Fruit fly (Drosophila melanogaster): ENCODE measurements around the gene Sr-CIV.

Gene Sr-CIV

dm6 chr2L:3534227-3534842 is 10.5 kb upstream of the Sr-CIV start (continued):
- TF ChIP-seq Dfd (GFP tag; optimal IDR thresholded peaks at IDR 0.05) (no peak), CG17359 (tag; optimal IDR thresholded peaks at IDR 0.05) (peak; percentile 64), CG5245 (GFP tag; optimal IDR thresholded peaks at IDR 0.05) (peak; percentile 29), dimm (GFP tag; IDR thresholded peaks at IDR 0.05) (no peak), knrl (GFP tag; IDR thresholded peaks at IDR 0.05; ENCODE audit: partially characterized antibody) (no peak), Xrp1 (GFP tag; IDR thresholded peaks at IDR 0.05) (peak; percentile 74), Mrtf (GFP tag; IDR thresholded peaks at IDR 0.05) (0 out of 3 replicates have a peak, but pooled peaks have one; percentile 15), stwl (tag; optimal IDR thresholded peaks at IDR 0.05) (no peak), ac (GFP tag; optimal IDR thresholded peaks at IDR 0.05) (no peak), ato (GFP tag; IDR thresholded peaks at IDR 0.05; ENCODE audit: partially characterized antibody) (no peak), CG32532 (GFP tag; IDR thresholded peaks at IDR 0.05) (peak; percentile 37; the same call in 1 of the 2 replicates), stc (GFP tag; IDR thresholded peaks at IDR 0.05) (peak; percentile 48; the same call in 1 of the 2 replicates), CG16813 (GFP tag; IDR thresholded peaks at IDR 0.05; ENCODE audit: partially characterized antibody) (no peak), Sry-δ (GFP tag; optimal IDR thresholded peaks at IDR 0.05) (no peak), ftz-f1 (GFP tag; optimal IDR thresholded peaks at IDR 0.05) (no peak), PHDP (tag; optimal IDR thresholded peaks at IDR 0.05) (peak; percentile 65), lmd (GFP tag; IDR thresholded peaks at IDR 0.05) (peak; percentile 66), NC2α (GFP tag; optimal IDR thresholded peaks at IDR 0.05) (no peak), Sox100B (GFP tag; optimal IDR thresholded peaks at IDR 0.05) (peak; percentile 51), CG15696 (tag; optimal IDR thresholded peaks at IDR 0.05) (peak; percentile 2), CG30020 (tag; optimal IDR thresholded peaks at IDR 0.05) (no peak), MESR4 (GFP tag; optimal IDR thresholded peaks at IDR 0.05) (no peak), run (tag; optimal IDR thresholded peaks at IDR 0.05) (no peak), Side (GFP tag; optimal IDR thresholded peaks at IDR 0.05) (peak; percentile 29), CG8089 (GFP tag; optimal IDR thresholded peaks at IDR 0.05) (peak; percentile 2), E2f2 (GFP tag; IDR thresholded peaks at IDR 0.05) (no peak; the same call in 1 of the 2 replicates), CG12659 (GFP tag; optimal IDR thresholded peaks at IDR 0.05) (peak; percentile 24), tll (GFP tag; optimal IDR thresholded peaks at IDR 0.05) (no peak), CG13123 (GFP tag; optimal IDR thresholded peaks at IDR 0.05) (peak; percentile 23), CG2875 (GFP tag; optimal IDR thresholded peaks at IDR 0.05) (no peak), CG17385 (GFP tag; optimal IDR thresholded peaks at IDR 0.05) (peak; percentile 46), kah (GFP tag; optimal IDR thresholded peaks at IDR 0.05) (peak; percentile 29), pita (GFP tag; optimal IDR thresholded peaks at IDR 0.05) (no peak), CG6765 (GFP tag; optimal IDR thresholded peaks at IDR 0.05) (no peak), zfh2 (GFP tag; optimal IDR thresholded peaks at IDR 0.05) (no peak), en (GFP tag; optimal IDR thresholded peaks at IDR 0.05) (peak; percentile 4), CG9215 (GFP tag; IDR thresholded peaks at IDR 0.05) (peak; percentile 42; the same call in 1 of the 2 replicates), Opbp (GFP tag; IDR thresholded peaks at IDR 0.05; ENCODE audit: partially characterized antibody) (no peak), Rx (GFP tag; IDR thresholded peaks at IDR 0.05) (peak; percentile 45; the same call in 1 of the 2 replicates), schlank (tag; optimal IDR thresholded peaks at IDR 0.05) (no peak), gfzf (GFP tag; optimal IDR thresholded peaks at IDR 0.05) (no peak), NK7.1 (GFP tag; optimal IDR thresholded peaks at IDR 0.05) (no peak), CG15011 (GFP tag; optimal IDR thresholded peaks at IDR 0.05) (no peak), CG6654 (GFP tag; optimal IDR thresholded peaks at IDR 0.05) (no peak), CG4617 (GFP tag; optimal IDR thresholded peaks at IDR 0.05; ENCODE audit: borderline replicate concordance) (no peak), lola (GFP tag; optimal IDR thresholded peaks at IDR 0.05) (peak in 1 of 3 experiments; percentile 47), CG6791 (GFP tag; IDR thresholded peaks at IDR 0.05; ENCODE audit: partially characterized antibody) (no peak), CG11247 (GFP tag; IDR thresholded peaks at IDR 0.05) (no peak), salm (tag; optimal IDR thresholded peaks at IDR 0.05) (no peak)

All from whole organism, embryonic.